Worm (Caenorhabditis elegans): ENCODE data around the gene copg-1.

- TF ChIP-seq zip-5 (tag; optimal IDR thresholded peaks at IDR 0.05) (no peak), Y22D7AL.16 (tag; optimal IDR thresholded peaks at IDR 0.05) (no peak), fkh-10 (GFP tag; optimal IDR thresholded peaks at IDR 0.05) (no peak), elt-2 (tag; optimal IDR thresholded peaks at IDR 0.05) (no peak), tbx-2 (tag; optimal IDR thresholded peaks at IDR 0.05) (no peak), lim-6 (tag; optimal IDR thresholded peaks at IDR 0.05) (no peak), unc-55 (GFP tag; optimal IDR thresholded peaks at IDR 0.05) (no peak), odd-2 (tag; optimal IDR thresholded peaks at IDR 0.05) (no peak), ttx-3 (tag; optimal IDR thresholded peaks at IDR 0.05) (no peak), npax-4 (tag; optimal IDR thresholded peaks at IDR 0.05) (no peak), lin-11 (tag; optimal IDR thresholded peaks at IDR 0.05) (no peak), ceh-48 (tag; optimal IDR thresholded peaks at IDR 0.05) (no peak), ceh-45 (GFP tag; IDR thresholded peaks at IDR 0.05) (no peak), madf-2 (tag; optimal IDR thresholded peaks at IDR 0.05) (no peak)
These were observed 35.0 kb upstream of the copg-1 start for ce11 chrIV:10116765-10117164.
